Worm (Caenorhabditis elegans) whole organism, mixed stage, embryonic: ENCODE measurements around the gene F26D10.13.

Source experiments
- bed-3 ChIP-seq: fragments of 200-800 bp; sonication (Bioruptor generic); optimal IDR thresholded peaks from 3 replicates; lab custom pipeline; 2018; ENCODE audit warnings: mild to moderate bottlenecking, missing genetic modification characterization, moderate library complexity, missing compliant biosample characterization
- elt-1 ChIP-seq: sonication (generic microtip); optimal IDR thresholded peaks from 2 replicates; lab custom pipeline; 2017; ENCODE audit warnings: missing genetic modification characterization, mild to moderate bottlenecking, missing compliant biosample characterization, antibody characterized with exemption, moderate library complexity, borderline replicate concordance; ENCODE audit not compliant: insufficient read depth
- flh-1 ChIP-seq: fragments of 200-800 bp; sonication (Bioruptor generic); optimal IDR thresholded peaks from 2 replicates; lab custom pipeline; 2018; ENCODE audit warnings: mild to moderate bottlenecking, missing genetic modification characterization, moderate library complexity, missing compliant biosample characterization
- hlh-1 ChIP-seq: fragments of 150-350 bp; optimal IDR thresholded peaks from 2 replicates; lab custom pipeline; 2014; ENCODE audit warnings: missing biosample characterization, missing genetic modification reagents, missing genetic modification characterization
- lsy-2 ChIP-seq: fragments of 150-350 bp; optimal IDR thresholded peaks from 2 replicates; lab custom pipeline; 2014; ENCODE audit warnings: missing biosample characterization, missing genetic modification characterization
- mab-5 ChIP-seq: fragments of 150-350 bp; optimal IDR thresholded peaks from 2 replicates; lab custom pipeline; 2014; ENCODE audit warnings: missing biosample characterization, missing genetic modification characterization
- mep-1 ChIP-seq: fragments of 150-350 bp; optimal IDR thresholded peaks from 2 replicates; lab custom pipeline; 2017; ENCODE audit warnings: missing biosample characterization, missing genetic modification reagents, missing genetic modification characterization, inconsistent platforms
- nhr-12 ChIP-seq: fragments of 150-350 bp; optimal IDR thresholded peaks from 2 replicates; lab custom pipeline; 2014; ENCODE audit warnings: missing biosample characterization, missing genetic modification characterization
- nhr-76 ChIP-seq: sonication (generic microtip); optimal IDR thresholded peaks from 2 replicates; lab custom pipeline; 2017; ENCODE audit warnings: missing biosample characterization, missing genetic modification characterization
- sptf-1 ChIP-seq: sonication (generic microtip); optimal IDR thresholded peaks from 2 replicates; lab custom pipeline; 2017; ENCODE audit warnings: mild to moderate bottlenecking, missing genetic modification characterization, moderate library complexity, missing compliant biosample characterization
- unc-39 ChIP-seq: fragments of 150-350 bp; optimal IDR thresholded peaks from 2 replicates; lab custom pipeline; 2014; ENCODE audit warnings: missing biosample characterization, missing genetic modification characterization
- zip-8 ChIP-seq: fragments of 150-350 bp; optimal IDR thresholded peaks from 2 replicates; lab custom pipeline; 2014; ENCODE audit warnings: missing biosample characterization, missing genetic modification characterization

ce11 chrIV:17233494-17233893, 31.1 kb downstream of the F26D10.13 start:
- TF ChIP-seq elt-1 (tag; lab: Kevin White, UChicago) (no peak), mab-5 (tag; lab: Kevin White, UChicago) (no peak), nhr-12 (tag; lab: Kevin White, UChicago) (no peak), mep-1 (tag; lab: Kevin White, UChicago) (no peak), unc-39 (no peak), bed-3 (GFP tag; lab: Kevin White, UChicago) (no peak), nhr-76 (tag; lab: Kevin White, UChicago) (no peak), lsy-2 (tag; lab: Kevin White, UChicago) (no peak), zip-8 (no peak), sptf-1 (tag; lab: Kevin White, UChicago) (no peak), flh-1 (GFP tag; lab: Kevin White, UChicago) (no peak), hlh-1 (tag; lab: Kevin White, UChicago) (no peak)
